Fruit fly (Drosophila melanogaster) whole organism, embryonic: Measurements from ENCODE around the gene ck.

Experiments
- Abd-B ChIP-seq: fragments of 200-800 bp; sonication (Bioruptor generic); optimal IDR thresholded peaks from 2 replicates; lab custom pipeline; 2018; ENCODE audit warnings: missing biosample characterization, mild to moderate bottlenecking, missing genetic modification characterization, moderate library complexity
- Ada2b ChIP-seq: fragments of 200-800 bp; sonication (Bioruptor generic); IDR thresholded peaks from 2 replicates; pipeline ENCODE4 v1.3.6; 2022; ENCODE audit warnings: missing biosample characterization, missing genetic modification characterization
- Antp ChIP-seq: fragments of 200-800 bp; sonication (Bioruptor generic); optimal IDR thresholded peaks from 3 replicates; lab custom pipeline; 2016; ENCODE audit warnings: missing biosample characterization, missing genetic modification characterization
- Bgb ChIP-seq: fragments of 200-800 bp; sonication (Bioruptor generic); IDR thresholded peaks from 2 replicates; pipeline ENCODE4 v1.3.6; 2022; ENCODE audit warnings: missing biosample characterization, missing genetic modification characterization; ENCODE audit not compliant: partially characterized antibody
- CG10321 ChIP-seq: fragments of 200-800 bp; sonication (Bioruptor generic); IDR thresholded peaks from 2 replicates; pipeline ENCODE4 v1.3.6; 2022; ENCODE audit warnings: missing biosample characterization, missing genetic modification characterization
- CG10366 ChIP-seq: fragments of 200-800 bp; sonication (Bioruptor generic); IDR thresholded peaks from 2 replicates; pipeline ENCODE4 v1.3.6; 2022; ENCODE audit warnings: missing biosample characterization, missing genetic modification characterization
- CG10543 ChIP-seq: fragments of 200-800 bp; sonication (Bioruptor generic); optimal IDR thresholded peaks from 3 replicates; lab custom pipeline; 2017; ENCODE audit warnings: missing biosample characterization, mild to moderate bottlenecking, missing genetic modification characterization, moderate library complexity
- CG15269 ChIP-seq: fragments of 200-800 bp; sonication (Bioruptor generic); optimal IDR thresholded peaks from 2 replicates; lab custom pipeline; 2018; ENCODE audit warnings: missing biosample characterization, mild to moderate bottlenecking, missing genetic modification characterization, moderate library complexity
- CG1529 ChIP-seq: fragments of 200-800 bp; sonication (Bioruptor generic); optimal IDR thresholded peaks from 3 replicates; lab custom pipeline; 2018; ENCODE audit warnings: missing biosample characterization, missing genetic modification characterization
- CG15514 ChIP-seq: fragments of 200-800 bp; sonication (Bioruptor generic); optimal IDR thresholded peaks from 3 replicates; lab custom pipeline; 2017; ENCODE audit warnings: missing biosample characterization, missing genetic modification characterization, mild to moderate bottlenecking, moderate library complexity, missing genetic modification reagents
- CG17829 ChIP-seq: fragments of 200-800 bp; optimal IDR thresholded peaks from 2 replicates; lab custom pipeline; 2019; ENCODE audit warnings: missing biosample characterization, mild to moderate bottlenecking, missing genetic modification characterization, moderate library complexity
- CG1832 ChIP-seq: fragments of 200-800 bp; sonication (Bioruptor generic); optimal IDR thresholded peaks from 2 replicates; lab custom pipeline; 2017; ENCODE audit warnings: missing biosample characterization, mild to moderate bottlenecking, missing genetic modification characterization, inconsistent platforms
- CG18476 ChIP-seq: fragments of 200-800 bp; sonication (Bioruptor generic); optimal IDR thresholded peaks from 2 replicates; lab custom pipeline; 2016; ENCODE audit warnings: missing biosample characterization, mild to moderate bottlenecking, missing genetic modification characterization
- CG34376 ChIP-seq: fragments of 200-800 bp; sonication (Bioruptor generic); optimal IDR thresholded peaks from 2 replicates; lab custom pipeline; 2018; ENCODE audit warnings: missing biosample characterization, mild to moderate bottlenecking, missing genetic modification characterization
- CG3847 ChIP-seq: fragments of 200-800 bp; sonication (Bioruptor generic); IDR thresholded peaks from 2 replicates; pipeline ENCODE4 v1.3.6; 2022; ENCODE audit warnings: missing biosample characterization, missing genetic modification characterization
- CG43689 ChIP-seq: fragments of 200-800 bp; sonication (Bioruptor generic); IDR thresholded peaks from 2 replicates; pipeline ENCODE4 v1.3.6; 2022; ENCODE audit warnings: missing biosample characterization, missing genetic modification characterization
- CG6272 ChIP-seq: fragments of 200-800 bp; sonication (Bioruptor generic); IDR thresholded peaks from 2 replicates; pipeline ENCODE4 v1.3.6; 2022; ENCODE audit warnings: missing biosample characterization, missing genetic modification characterization
- CHES-1-like ChIP-seq: fragments of 200-800 bp; sonication (Bioruptor generic); optimal IDR thresholded peaks from 2 replicates; lab custom pipeline; 2016; ENCODE audit warnings: missing biosample characterization, missing genetic modification characterization
- Deaf1 ChIP-seq: fragments of 200-800 bp; optimal IDR thresholded peaks from 3 replicates; lab custom pipeline; 2019; ENCODE audit warnings: missing biosample characterization, mild to moderate bottlenecking, missing genetic modification characterization, moderate library complexity
- Fer1 ChIP-seq: fragments of 200-800 bp; sonication (Bioruptor generic); optimal IDR thresholded peaks from 2 replicates; lab custom pipeline; 2017; ENCODE audit warnings: missing biosample characterization, mild to moderate bottlenecking, missing genetic modification characterization
- Hr51 ChIP-seq, 2 experiments: fragments of 200-800 bp; sonication (Bioruptor generic); optimal IDR thresholded peaks; 2 replicates in 1 of 2; 3 replicates in 1 of 2; lab custom pipeline; 2016 to 2018; ENCODE audit warnings: missing biosample characterization in 2 of 2, missing genetic modification characterization in 2 of 2, mild to moderate bottlenecking in 1 of 2, moderate library complexity in 1 of 2
- Med ChIP-seq: fragments of 200-800 bp; sonication (Bioruptor generic); peaks from one replicate; lab custom pipeline; 2016; ENCODE audit warnings: missing biosample characterization, missing genetic modification characterization, mild to moderate bottlenecking, inconsistent platforms, moderate library complexity
- PHDP ChIP-seq: fragments of 200-800 bp; sonication (Bioruptor generic); optimal IDR thresholded peaks from 3 replicates; lab custom pipeline; 2018; ENCODE audit warnings: missing biosample characterization, mild to moderate bottlenecking, missing genetic modification characterization, moderate library complexity
- Side ChIP-seq: fragments of 200-800 bp; sonication (Bioruptor generic); optimal IDR thresholded peaks from 2 replicates; lab custom pipeline; 2016; ENCODE audit warnings: missing biosample characterization, missing genetic modification characterization
- Usf ChIP-seq: fragments of 200-800 bp; sonication (Bioruptor generic); optimal IDR thresholded peaks from 2 replicates; lab custom pipeline; 2017; ENCODE audit warnings: missing genotype, missing biosample characterization, missing genetic modification characterization
- abd-A ChIP-seq: fragments of 200-800 bp; sonication (Bioruptor generic); optimal IDR thresholded peaks from 3 replicates; lab custom pipeline; 2019; ENCODE audit warnings: missing biosample characterization, mild to moderate bottlenecking, missing genetic modification characterization, moderate library complexity
- amos ChIP-seq: fragments of 200-800 bp; sonication (Bioruptor generic); IDR thresholded peaks from 2 replicates; pipeline ENCODE4 v1.3.6; 2022; ENCODE audit warnings: missing biosample characterization, missing genetic modification characterization; ENCODE audit not compliant: partially characterized antibody
- cas ChIP-seq: fragments of 200-800 bp; sonication (Bioruptor generic); IDR thresholded peaks from 2 replicates; pipeline ENCODE4 v1.3.6; 2022; ENCODE audit warnings: missing biosample characterization, missing genetic modification characterization
- caup ChIP-seq: fragments of 200-800 bp; sonication (Bioruptor generic); optimal IDR thresholded peaks from 3 replicates; lab custom pipeline; 2017; ENCODE audit warnings: missing biosample characterization, mild to moderate bottlenecking, missing genetic modification characterization, moderate library complexity; ENCODE audit not compliant: severe bottlenecking
- ci ChIP-seq: fragments of 200-800 bp; sonication (Bioruptor generic); IDR thresholded peaks from 3 replicates; pipeline ENCODE4 v1.3.6; 2022; ENCODE audit warnings: missing biosample characterization, missing genetic modification characterization
- ewg ChIP-seq: fragments of 200-800 bp; sonication (Bioruptor generic); optimal IDR thresholded peaks from 3 replicates; lab custom pipeline; 2017; ENCODE audit warnings: mild to moderate bottlenecking, missing biosample characterization, missing genetic modification reagents, missing genetic modification characterization
- gsb-n ChIP-seq: fragments of 200-800 bp; sonication (Bioruptor generic); optimal IDR thresholded peaks from 3 replicates; lab custom pipeline; 2018; ENCODE audit warnings: missing biosample characterization, mild to moderate bottlenecking, missing genetic modification characterization
- gt ChIP-seq: fragments of 200-800 bp; sonication (Bioruptor generic); IDR thresholded peaks from 2 replicates; pipeline ENCODE4 v1.3.6; 2022; ENCODE audit warnings: missing biosample characterization, missing genetic modification characterization
- phol ChIP-seq: fragments of 200-800 bp; sonication (Bioruptor generic); optimal IDR thresholded peaks from 3 replicates; lab custom pipeline; 2018; ENCODE audit warnings: missing biosample characterization, mild to moderate bottlenecking, missing genetic modification characterization, moderate library complexity
- salm ChIP-seq: fragments of 200-800 bp; sonication (Bioruptor generic); optimal IDR thresholded peaks from 2 replicates; lab custom pipeline; 2018; ENCODE audit warnings: missing biosample characterization, mild to moderate bottlenecking, missing genetic modification characterization
- scrt ChIP-seq: fragments of 200-800 bp; sonication (Bioruptor generic); optimal IDR thresholded peaks from 2 replicates; lab custom pipeline; 2018; ENCODE audit warnings: missing biosample characterization, mild to moderate bottlenecking, missing genetic modification characterization, moderate library complexity
- sd ChIP-seq: fragments of 200-800 bp; sonication (Bioruptor generic); optimal IDR thresholded peaks from 3 replicates; lab custom pipeline; 2018; ENCODE audit warnings: missing biosample characterization, mild to moderate bottlenecking, missing genetic modification characterization, moderate library complexity
- sima ChIP-seq: fragments of 200-800 bp; sonication (Bioruptor generic); optimal IDR thresholded peaks from 2 replicates; lab custom pipeline; 2016; ENCODE audit warnings: missing biosample characterization, missing genetic modification characterization
- so ChIP-seq: fragments of 200-800 bp; sonication (Bioruptor generic); IDR thresholded peaks from 3 replicates; pipeline ENCODE4 v1.3.6; 2022; ENCODE audit warnings: missing biosample characterization, missing genetic modification characterization
- tll ChIP-seq, 2 experiments: fragments of 200-800 bp in 1 of 2; fragments of >200 bp in 1 of 2; sonication (Bioruptor generic) in 1 of 2; optimal IDR thresholded peaks; 2 replicates each; lab custom pipeline; 2017 to 2019; ENCODE audit warnings: missing biosample characterization in 2 of 2, missing genetic modification characterization in 2 of 2, mild to moderate bottlenecking in 1 of 2, moderate library complexity in 1 of 2
- wdn ChIP-seq: fragments of 200-800 bp; sonication (Bioruptor generic); IDR thresholded peaks from 2 replicates; pipeline ENCODE4 v1.3.6; 2022; ENCODE audit warnings: missing biosample characterization, missing genetic modification characterization
- z ChIP-seq: fragments of 200-800 bp; sonication (Bioruptor generic); IDR thresholded peaks from 3 replicates; pipeline ENCODE4 v1.3.6; 2022; ENCODE audit warnings: missing biosample characterization, missing genetic modification characterization

Gene ck

DNA sequence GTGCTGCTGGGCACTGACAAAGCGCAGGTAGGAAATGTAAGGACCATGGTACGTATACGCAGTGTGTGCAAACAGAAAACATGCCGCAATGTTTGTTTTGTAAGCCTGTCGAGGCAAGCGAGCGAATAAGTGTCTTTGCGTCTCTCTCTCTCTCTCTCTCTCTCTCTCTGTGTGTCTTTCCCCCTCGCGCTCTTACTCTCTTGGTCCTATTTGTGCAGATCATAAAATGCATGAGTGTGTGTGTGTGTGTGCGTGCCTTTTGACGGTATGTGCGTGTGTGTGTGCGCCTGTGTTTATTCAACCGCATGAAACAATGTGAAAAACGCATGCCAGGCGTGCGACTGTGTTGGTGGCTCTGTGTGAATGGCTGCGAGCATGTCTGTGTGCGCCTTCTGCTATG, 44.1 kb downstream of the ck start (continued):
- peak; percentile 4 for TF ChIP-seq sd (tag; lab: Kevin White, UChicago)
- TF ChIP-seq phol (tag; lab: Kevin White, UChicago), result peak; percentile 7
- no peak for TF ChIP-seq CG3847
- no peak for TF ChIP-seq CG10366 (GFP tag; lab: Robert Waterston, UW)
- peak; percentile 34 for TF ChIP-seq abd-A (tag; lab: Kevin White, UChicago)
- TF ChIP-seq Usf, result no peak
- TF ChIP-seq CG1529, result no peak
- TF ChIP-seq z, result no peak
- no peak for TF ChIP-seq caup (GFP tag; lab: Kevin White, UChicago)
- peak in 1 of 2 experiments; percentile 83 for TF ChIP-seq tll (GFP tag; optimal IDR thresholded peaks at IDR 0.05; lab: Kevin White, UChicago)
- TF ChIP-seq gsb-n (tag; lab: Kevin White, UChicago), result no peak
- TF ChIP-seq sima (GFP tag; lab: Kevin White, UChicago), result no peak
- TF ChIP-seq Abd-B (GFP tag; lab: Kevin White, UChicago), result no peak
- TF ChIP-seq cas (GFP tag; lab: Robert Waterston, UW), result no peak
- TF ChIP-seq CG15514 (GFP tag; lab: Kevin White, UChicago), result no peak
- TF ChIP-seq so, result no peak
- no peak for TF ChIP-seq CG43689 (GFP tag; lab: Robert Waterston, UW)
- TF ChIP-seq CG34376 (GFP tag; lab: Kevin White, UChicago), result no peak
- no peak for TF ChIP-seq CG10543
- no peak for TF ChIP-seq CG6272 (GFP tag; lab: Robert Waterston, UW)
- peak; percentile 10 for TF ChIP-seq CG1832
- no peak for TF ChIP-seq CG15269 (tag; lab: Kevin White, UChicago)
- TF ChIP-seq CG17829 (tag; lab: Kevin White, UChicago), result no peak
- TF ChIP-seq CG10321 (GFP tag; lab: Robert Waterston, UW), result 0 out of 2 replicates have a peak, but pooled peaks have one; percentile 28
- TF ChIP-seq Side, result no peak
- TF ChIP-seq gt (GFP tag; lab: Robert Waterston, UW), result no peak
- no peak for TF ChIP-seq wdn (GFP tag; lab: Robert Waterston, UW)
- TF ChIP-seq PHDP (tag; lab: Kevin White, UChicago), result no peak

DNA sequence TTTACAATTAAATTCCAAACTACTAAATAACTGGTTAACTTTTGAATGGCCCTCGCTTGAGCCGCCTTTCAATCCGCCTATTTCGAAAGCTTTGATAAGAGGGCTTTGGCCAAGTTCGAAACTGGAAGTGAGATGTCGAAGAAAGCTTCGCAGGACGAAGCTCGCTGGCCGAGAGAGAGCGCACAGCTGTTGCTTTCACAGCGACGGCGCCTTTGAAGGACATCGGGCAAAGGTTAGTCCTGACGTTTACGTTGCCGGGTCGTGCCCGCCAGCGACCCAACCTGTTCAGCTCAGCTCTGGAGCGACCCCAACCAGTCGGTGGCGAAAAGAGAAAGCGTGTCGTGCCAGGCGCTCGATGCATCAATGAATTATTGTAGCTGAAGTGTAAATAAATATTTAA, 45.9 kb downstream of the ck start:
- TF ChIP-seq Deaf1 (tag; lab: Kevin White, UChicago) (peak; percentile 58), Bgb (GFP tag; lab: Robert Waterston, UW) (peak; percentile 31; the same call in 1 of the 2 replicates), Fer1 (GFP tag; lab: Kevin White, UChicago) (peak; percentile 4), scrt (GFP tag; lab: Kevin White, UChicago) (peak; percentile 93), amos (peak; percentile 22; the same call in 1 of the 2 replicates), Antp (no peak), Ada2b (GFP tag; lab: Robert Waterston, UW) (no peak), abd-A (tag; lab: Kevin White, UChicago) (peak; percentile 67), salm (tag; lab: Kevin White, UChicago) (no peak), ewg (GFP tag; lab: Kevin White, UChicago) (peak; percentile 14), CG18476 (GFP tag; lab: Kevin White, UChicago) (peak; percentile 2), CHES-1-like (no peak), Hr51 (GFP tag; optimal IDR thresholded peaks at IDR 0.05; lab: Kevin White, UChicago) (peak in 1 of 2 experiments; percentile 39), Med (GFP tag; lab: Kevin White, UChicago) (peak; percentile 34), ci (GFP tag; lab: Robert Waterston, UW) (0 out of 3 replicates have a peak, but pooled peaks have one; percentile 25)
